Fruit fly (Drosophila melanogaster) whole organism, wandering third instar larva: ENCODE results near the gene alpha4GT2.

ENCODE experiments used
- Abd-B ChIP-seq: fragments of >200 bp; optimal IDR thresholded peaks from 2 replicates; lab custom pipeline; 2017; ENCODE audit warnings: missing biosample characterization, missing genetic modification characterization
- CG32264 ChIP-seq: fragments of 200-800 bp; sonication (Bioruptor generic); optimal IDR thresholded peaks from 2 replicates; lab custom pipeline; 2016; ENCODE audit warnings: missing biosample characterization, missing genetic modification characterization
- CG9705 ChIP-seq: fragments of 200-800 bp; sonication (Bioruptor generic); optimal IDR thresholded peaks from 2 replicates; lab custom pipeline; 2018; ENCODE audit warnings: missing biosample characterization, mild to moderate bottlenecking, missing genetic modification characterization
- CrebA ChIP-seq: fragments of 200-800 bp; sonication (Bioruptor generic); optimal IDR thresholded peaks from 2 replicates; lab custom pipeline; 2016; ENCODE audit warnings: missing biosample characterization, mild to moderate bottlenecking, missing genetic modification characterization, borderline replicate concordance
- Dfd ChIP-seq: fragments of >200 bp; optimal IDR thresholded peaks from 2 replicates; lab custom pipeline; 2017; ENCODE audit warnings: missing biosample characterization, missing genetic modification characterization
- Dif ChIP-seq: fragments of 200-275, 200-300 bp; sonication (Bioruptor generic); optimal IDR thresholded peaks from 2 replicates; lab custom pipeline; 2018; ENCODE audit warnings: missing biosample characterization, missing genetic modification characterization; ENCODE audit not compliant: partially characterized antibody
- HLH106 ChIP-seq: fragments of 200-800 bp; optimal IDR thresholded peaks from 3 replicates; lab custom pipeline; 2019; ENCODE audit warnings: missing biosample characterization, mild to moderate bottlenecking, missing genetic modification characterization, moderate library complexity
- Hr78 ChIP-seq: fragments of >200 bp; optimal IDR thresholded peaks from 2 replicates; lab custom pipeline; 2017; ENCODE audit warnings: missing biosample characterization, missing genetic modification characterization
- Hr83 ChIP-seq: fragments of 200-300 bp; sonication (Bioruptor generic); optimal IDR thresholded peaks from 2 replicates; lab custom pipeline; 2016; ENCODE audit warnings: missing biosample characterization, mild to moderate bottlenecking, missing genetic modification characterization, moderate library complexity; ENCODE audit not compliant: poor library complexity, severe bottlenecking
- Myc ChIP-seq: fragments of >200 bp; optimal IDR thresholded peaks from 2 replicates; lab custom pipeline; 2017
- N ChIP-seq: fragments of >200 bp; optimal IDR thresholded peaks from 2 replicates; lab custom pipeline; 2018; ENCODE audit warnings: missing biosample characterization, missing external identifiers, missing genetic modification characterization
- OdsH ChIP-seq: fragments of 200-800 bp; sonication (Bioruptor generic); optimal IDR thresholded peaks from 2 replicates; lab custom pipeline; 2016; ENCODE audit warnings: missing biosample characterization, mild to moderate bottlenecking, missing genetic modification characterization
- Rel ChIP-seq, 2 experiments: fragments of 200-800 bp; sonication (Bioruptor generic) in 1 of 2; optimal IDR thresholded peaks; 2 replicates in 1 of 2; 3 replicates in 1 of 2; lab custom pipeline; 2016 to 2019; ENCODE audit warnings: mild to moderate bottlenecking in 2 of 2, missing biosample characterization in 2 of 2, missing genetic modification characterization in 2 of 2, moderate library complexity in 1 of 2
- Sp1 ChIP-seq: fragments of 200-800 bp; sonication (Bioruptor generic); optimal IDR thresholded peaks from 3 replicates; lab custom pipeline; 2019; ENCODE audit warnings: missing biosample characterization, mild to moderate bottlenecking, missing genetic modification characterization, moderate library complexity
- Vsx2 ChIP-seq: fragments of 200-300, 225-300 bp; sonication (Bioruptor generic); optimal IDR thresholded peaks from 2 replicates; lab custom pipeline; 2018; ENCODE audit warnings: missing biosample characterization, missing genetic modification characterization; ENCODE audit not compliant: partially characterized antibody
- br ChIP-seq: fragments of 200-800 bp; sonication (Bioruptor generic); optimal IDR thresholded peaks from 2 replicates; lab custom pipeline; 2016; ENCODE audit warnings: missing biosample characterization, missing genetic modification characterization
- dl ChIP-seq, 2 experiments: fragments of 175-275, 200-275 bp in 1 of 2; fragments of 200-275 bp in 1 of 2; sonication (Bioruptor generic); optimal IDR thresholded peaks; lab custom pipeline; 2018; ENCODE audit warnings: mild to moderate bottlenecking in 2 of 2, missing biosample characterization in 2 of 2, missing genetic modification characterization in 2 of 2, moderate library complexity in 2 of 2; ENCODE audit not compliant: partially characterized antibody in 2 of 2, insufficient read depth in 1 of 2
- dmrt93B ChIP-seq: fragments of 200-800 bp; sonication (Bioruptor generic); optimal IDR thresholded peaks from 2 replicates; lab custom pipeline; 2018; ENCODE audit warnings: missing biosample characterization, mild to moderate bottlenecking, missing genetic modification characterization
- ey ChIP-seq: fragments of 200-800 bp; sonication (Bioruptor generic); optimal IDR thresholded peaks from 2 replicates; lab custom pipeline; 2016; ENCODE audit warnings: missing biosample characterization, missing genetic modification characterization
- foxo ChIP-seq, 2 experiments: fragments of 200-800 bp; sonication (Bioruptor generic); optimal IDR thresholded peaks; 2 replicates in 1 of 2; 3 replicates in 1 of 2; lab custom pipeline; 2016 to 2017; ENCODE audit warnings: missing biosample characterization in 2 of 2, missing genetic modification characterization in 2 of 2
- fru ChIP-seq: fragments of 200-800 bp; sonication (Bioruptor generic); optimal IDR thresholded peaks from 3 replicates; lab custom pipeline; 2016; ENCODE audit warnings: missing biosample characterization, mild to moderate bottlenecking, missing genetic modification characterization
- h ChIP-seq: fragments of 200-800 bp; sonication (Bioruptor generic); optimal IDR thresholded peaks from 3 replicates; lab custom pipeline; 2016; ENCODE audit warnings: missing biosample characterization, mild to moderate bottlenecking, missing genetic modification characterization
- jim ChIP-seq: fragments of 175-275, 200-325 bp; sonication (Bioruptor generic); optimal IDR thresholded peaks from 2 replicates; lab custom pipeline; 2016; ENCODE audit warnings: missing biosample characterization, mild to moderate bottlenecking, missing genetic modification characterization
- lola ChIP-seq: fragments of >200 bp; optimal IDR thresholded peaks from 2 replicates; lab custom pipeline; 2017; ENCODE audit warnings: missing biosample characterization, missing genetic modification characterization
- pan ChIP-seq: fragments of >200 bp; optimal IDR thresholded peaks from 2 replicates; lab custom pipeline; 2017
- psq ChIP-seq: fragments of 200-800 bp; sonication (Bioruptor generic); optimal IDR thresholded peaks from 3 replicates; lab custom pipeline; 2017; ENCODE audit warnings: missing biosample characterization, mild to moderate bottlenecking, missing genetic modification characterization, moderate library complexity
- rgr ChIP-seq: fragments of 200-800 bp; sonication (Bioruptor generic); optimal IDR thresholded peaks from 3 replicates; lab custom pipeline; 2016; ENCODE audit warnings: missing biosample characterization, mild to moderate bottlenecking, missing genetic modification characterization
- sage ChIP-seq: fragments of 200-800 bp; sonication (Bioruptor generic); optimal IDR thresholded peaks from 2 replicates; lab custom pipeline; 2016; ENCODE audit warnings: missing biosample characterization, mild to moderate bottlenecking, missing genetic modification characterization
- sv ChIP-seq: fragments of 200-800 bp; sonication (Bioruptor generic); optimal IDR thresholded peaks from 3 replicates; lab custom pipeline; 2016; ENCODE audit warnings: missing biosample characterization, missing genetic modification characterization
- usp ChIP-seq: fragments of >200 bp; optimal IDR thresholded peaks from 2 replicates; lab custom pipeline; 2017; ENCODE audit warnings: missing biosample characterization, missing genetic modification characterization
- woc ChIP-seq: sonication (Bioruptor generic); optimal IDR thresholded peaks from 2 replicates; lab custom pipeline; 2016; ENCODE audit warnings: missing biosample characterization, mild to moderate bottlenecking, missing genetic modification characterization

alpha4GT2 gene

DNA sequence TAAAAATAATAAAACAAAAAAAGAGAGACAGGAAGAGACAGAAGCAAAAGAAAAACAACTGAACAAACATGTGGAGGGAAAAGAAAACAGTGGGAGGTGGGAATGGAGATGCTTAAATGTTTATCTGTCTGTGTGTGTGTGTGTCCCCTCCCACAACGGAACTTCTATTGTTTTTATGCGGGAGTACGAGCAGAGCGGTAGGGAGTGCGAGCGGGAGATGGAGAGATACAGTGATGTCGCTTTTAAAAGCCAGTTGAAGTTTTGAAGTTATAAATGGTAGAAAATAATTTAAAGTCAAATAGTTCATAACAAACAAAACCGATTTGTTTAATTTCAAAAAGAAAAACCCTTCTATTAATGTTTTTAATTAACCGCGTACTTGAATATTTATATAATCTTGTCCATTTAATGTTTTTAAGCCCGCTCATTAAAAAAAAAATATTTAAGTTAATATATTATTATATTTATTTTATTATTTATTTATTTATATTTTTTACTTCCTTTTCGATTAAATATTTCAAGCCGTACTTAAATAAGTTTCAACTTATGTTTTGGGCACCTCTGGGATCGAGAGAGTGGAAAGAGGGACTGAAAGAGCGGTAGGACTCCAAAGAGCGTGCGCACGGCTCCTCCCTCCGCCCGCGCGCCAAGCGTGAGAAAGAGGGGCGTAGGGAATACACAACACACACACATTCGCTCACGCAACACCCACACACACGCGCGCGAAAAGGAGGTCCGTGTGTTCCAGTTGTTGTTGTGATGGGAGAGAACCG, 48.4 kb downstream of the alpha4GT2 start:
- TF ChIP-seq Sp1 (GFP tag; lab: Kevin White, UChicago) = peak; percentile 58
- peak; percentile 29 for TF ChIP-seq rgr (GFP tag; lab: Kevin White, UChicago)
- peak; percentile 28 for TF ChIP-seq woc (GFP tag; lab: Kevin White, UChicago)
- TF ChIP-seq Myc (lab: Kevin White, UChicago) = peak; percentile 13
- peak; percentile 3 for TF ChIP-seq Dfd (GFP tag; lab: Kevin White, UChicago)
- peak; percentile 74 for TF ChIP-seq Dif
- TF ChIP-seq sv (GFP tag; lab: Kevin White, UChicago) = no peak
- TF ChIP-seq psq (GFP tag; lab: Kevin White, UChicago) = peak; percentile 60
- no peak for TF ChIP-seq br (GFP tag; lab: Kevin White, UChicago)
- TF ChIP-seq CrebA (GFP tag; lab: Kevin White, UChicago) = no peak
- TF ChIP-seq jim (GFP tag; lab: Kevin White, UChicago) = peak; percentile 23
- peak in 1 of 2 experiments; percentile 49 for TF ChIP-seq foxo (GFP tag; optimal IDR thresholded peaks at IDR 0.05; lab: Kevin White, UChicago)
- TF ChIP-seq CG9705 = no peak
- TF ChIP-seq Vsx2 (GFP tag; lab: Kevin White, UChicago) = no peak
- TF ChIP-seq Rel (GFP tag; optimal IDR thresholded peaks at IDR 0.05; lab: Kevin White, UChicago) = no peak
- no peak for TF ChIP-seq Rel (tag; optimal IDR thresholded peaks at IDR 0.05; lab: Kevin White, UChicago)
- TF ChIP-seq Hr83 = peak; percentile 76
- peak; percentile 22 for TF ChIP-seq dmrt93B (GFP tag; lab: Kevin White, UChicago)
- peak in 1 of 2 experiments; percentile 74 for TF ChIP-seq dl (GFP tag; optimal IDR thresholded peaks at IDR 0.05; lab: Kevin White, UChicago; ENCODE audit: insufficient read depth in 1 of 2, partially characterized antibody in 2 of 2)
- peak; percentile 14 for TF ChIP-seq h (GFP tag; lab: Kevin White, UChicago)
- peak; percentile 33 for TF ChIP-seq OdsH (GFP tag; lab: Kevin White, UChicago)
- TF ChIP-seq HLH106 (tag; lab: Kevin White, UChicago) = peak; percentile 59

DNA sequence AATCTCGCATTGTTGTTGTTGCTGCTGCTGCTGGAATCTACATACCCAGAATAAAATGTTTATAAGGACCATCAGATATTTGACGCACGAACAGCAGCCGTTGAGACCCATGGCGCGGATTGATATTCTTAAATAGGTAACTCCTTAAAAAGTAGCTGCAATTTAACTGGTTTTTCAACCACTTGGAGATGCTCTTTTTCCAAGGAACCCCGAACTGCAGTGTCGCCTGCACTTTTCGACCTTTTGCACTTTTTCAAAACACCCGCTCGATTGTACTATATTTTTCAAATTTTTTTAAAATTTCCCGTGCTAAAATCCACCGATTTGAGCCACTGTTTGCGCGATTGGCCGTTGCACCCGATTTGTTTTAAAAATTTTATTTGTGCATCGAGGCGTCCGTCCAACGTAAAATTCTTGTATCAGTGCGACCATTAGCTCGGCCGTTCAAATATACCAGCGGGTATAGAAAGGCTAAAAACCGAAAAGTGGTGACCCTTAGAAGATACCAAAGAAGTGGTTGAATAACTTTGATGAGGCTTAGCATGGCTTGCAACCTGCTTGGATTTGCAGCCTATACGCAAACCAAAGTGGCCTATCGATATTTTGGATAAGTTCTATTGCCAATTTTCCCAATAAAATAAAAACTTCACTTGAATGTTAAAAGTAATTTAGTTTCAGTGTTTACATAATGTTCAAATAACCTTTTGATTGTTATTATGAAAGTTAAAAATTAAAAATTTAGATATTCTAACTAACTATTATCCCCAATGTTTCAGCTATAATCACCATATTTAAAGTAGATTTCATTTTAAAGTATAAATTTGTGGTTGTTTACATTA, 49.2 kb downstream of the alpha4GT2 start, which contains the start of gene Tsp96F:
Tsp96F (minus strand) TSS at position 457 of the 839 bp plus-strand sequence.
- TF ChIP-seq N (no peak), Dif (peak; percentile 22)

dm6 chr3R:25881915-25882314, 49.9 kb downstream of the alpha4GT2 start, which contains the start of gene SppL:
Gene SppL (plus strand): TSS chr3R:25881984.
- TF ChIP-seq br (GFP tag; lab: Kevin White, UChicago) (no peak), Rel (GFP tag; optimal IDR thresholded peaks at IDR 0.05; lab: Kevin White, UChicago) (no peak), Rel (tag; optimal IDR thresholded peaks at IDR 0.05; lab: Kevin White, UChicago) (peak; percentile 99), psq (GFP tag; lab: Kevin White, UChicago) (peak; percentile 74), Sp1 (GFP tag; lab: Kevin White, UChicago) (no peak), sv (GFP tag; lab: Kevin White, UChicago) (no peak), h (GFP tag; lab: Kevin White, UChicago) (no peak), CG32264 (no peak), Hr78 (GFP tag; lab: Kevin White, UChicago) (no peak), dmrt93B (GFP tag; lab: Kevin White, UChicago) (no peak), Abd-B (GFP tag; lab: Kevin White, UChicago) (no peak), fru (GFP tag; lab: Kevin White, UChicago) (no peak)
- TF ChIP-seq, all 38 proteins: peak for 2

- TF ChIP-seq pan (no peak), sv (GFP tag; lab: Kevin White, UChicago) (no peak), lola (GFP tag; lab: Kevin White, UChicago) (no peak), rgr (GFP tag; lab: Kevin White, UChicago) (no peak), HLH106 (tag; lab: Kevin White, UChicago) (no peak), usp (GFP tag; lab: Kevin White, UChicago) (no peak), h (GFP tag; lab: Kevin White, UChicago) (no peak), Rel (GFP tag; optimal IDR thresholded peaks at IDR 0.05; lab: Kevin White, UChicago) (no peak), Rel (tag; optimal IDR thresholded peaks at IDR 0.05; lab: Kevin White, UChicago) (no peak), sage (no peak), Hr83 (no peak), foxo (GFP tag; optimal IDR thresholded peaks at IDR 0.05; lab: Kevin White, UChicago) (no peak), Abd-B (GFP tag; lab: Kevin White, UChicago) (no peak), Myc (lab: Kevin White, UChicago) (no peak), ey (no peak), OdsH (GFP tag; lab: Kevin White, UChicago) (no peak), Hr78 (GFP tag; lab: Kevin White, UChicago) (no peak), CG32264 (no peak)
These were observed 50.7 kb downstream of the alpha4GT2 start for dm6 chr3R:25882606-25883266.
